Fruit fly (Drosophila melanogaster) whole organism, pupa: ENCODE results near the gene EMC6.

Experiments
- CG10348 ChIP-seq: fragments of 200-800 bp; sonication (Bioruptor generic); IDR thresholded peaks from 2 replicates; pipeline ENCODE4 v1.3.6; 2022; ENCODE audit warnings: missing biosample characterization, missing genetic modification characterization
- CG12605 ChIP-seq: fragments of 200-800 bp; sonication (Bioruptor generic); IDR thresholded peaks from 2 replicates; pipeline ENCODE4 v1.3.6; 2022; ENCODE audit warnings: missing biosample characterization, missing genetic modification characterization
- CG13204 ChIP-seq: fragments of 200-800 bp; sonication (Bioruptor generic); optimal IDR thresholded peaks from 2 replicates; lab custom pipeline; 2018; ENCODE audit warnings: missing biosample characterization, mild to moderate bottlenecking, missing genetic modification characterization, moderate library complexity
- CG14655 ChIP-seq: fragments of 200-800 bp; sonication (Bioruptor generic); optimal IDR thresholded peaks from 3 replicates; lab custom pipeline; 2017; ENCODE audit warnings: mild to moderate bottlenecking, missing biosample characterization, missing genetic modification reagents, missing genetic modification characterization
- CG15710 ChIP-seq: fragments of 200-800 bp; sonication (Bioruptor generic); optimal IDR thresholded peaks from 2 replicates; lab custom pipeline; 2018; ENCODE audit warnings: missing biosample characterization, mild to moderate bottlenecking, missing genetic modification characterization, moderate library complexity
- CG17806 ChIP-seq: fragments of 200-800 bp; sonication (Bioruptor generic); optimal IDR thresholded peaks from 2 replicates; lab custom pipeline; 2018; ENCODE audit warnings: missing biosample characterization, mild to moderate bottlenecking, missing genetic modification characterization, moderate library complexity
- CG32121 ChIP-seq: fragments of 200-800 bp; sonication (Bioruptor generic); IDR thresholded peaks from 2 replicates; pipeline ENCODE4 v1.3.6; 2022; ENCODE audit warnings: missing biosample characterization, missing genetic modification characterization
- CG34367 ChIP-seq: fragments of 200-800 bp; sonication (Bioruptor generic); optimal IDR thresholded peaks from 2 replicates; lab custom pipeline; 2018; ENCODE audit warnings: missing biosample characterization, mild to moderate bottlenecking, missing genetic modification characterization
- CG4496 ChIP-seq: fragments of 200-800 bp; sonication (Bioruptor generic); IDR thresholded peaks from 3 replicates; pipeline ENCODE4 v1.3.6; 2022; ENCODE audit warnings: missing biosample characterization, missing genetic modification characterization
- CG8159 ChIP-seq: fragments of 200-800 bp; sonication (Bioruptor generic); optimal IDR thresholded peaks from 3 replicates; lab custom pipeline; 2018; ENCODE audit warnings: missing biosample characterization, mild to moderate bottlenecking, missing genetic modification characterization, moderate library complexity
- CG8301 ChIP-seq: fragments of 200-800 bp; sonication (Bioruptor generic); optimal IDR thresholded peaks from 2 replicates; lab custom pipeline; 2018; ENCODE audit warnings: missing biosample characterization, mild to moderate bottlenecking, missing genetic modification characterization
- CG9948 ChIP-seq: fragments of 200-800 bp; sonication (Bioruptor generic); optimal IDR thresholded peaks from 2 replicates; lab custom pipeline; 2018; ENCODE audit warnings: missing biosample characterization, mild to moderate bottlenecking, missing genetic modification characterization, moderate library complexity
- D1 ChIP-seq: fragments of 200-800 bp; sonication (Bioruptor generic); optimal IDR thresholded peaks from 2 replicates; lab custom pipeline; 2018; ENCODE audit warnings: missing biosample characterization, mild to moderate bottlenecking, missing genetic modification characterization, moderate library complexity
- EcR ChIP-seq: fragments of 200-800 bp; sonication (Bioruptor generic); optimal IDR thresholded peaks from 3 replicates; lab custom pipeline; 2019; ENCODE audit warnings: missing biosample characterization, missing genetic modification characterization, mild to moderate bottlenecking, moderate library complexity, missing genetic modification reagents
- Ets98B ChIP-seq: fragments of 200-800 bp; sonication (Bioruptor generic); IDR thresholded peaks from 2 replicates; pipeline ENCODE4 v1.3.6; 2022; ENCODE audit warnings: missing biosample characterization, missing genetic modification characterization
- Pif1A ChIP-seq: fragments of 200-800 bp; sonication (Bioruptor generic); optimal IDR thresholded peaks from 3 replicates; lab custom pipeline; 2016; ENCODE audit warnings: missing biosample characterization, missing genetic modification characterization
- Pif1B ChIP-seq: fragments of 200-800 bp; sonication (Bioruptor generic); optimal IDR thresholded peaks from 3 replicates; lab custom pipeline; 2016; ENCODE audit warnings: missing biosample characterization, missing genetic modification characterization
- Snoo ChIP-seq: fragments of 200-800 bp; sonication (Bioruptor generic); optimal IDR thresholded peaks from 3 replicates; lab custom pipeline; 2017; ENCODE audit warnings: missing biosample characterization, mild to moderate bottlenecking, missing genetic modification characterization, inconsistent platforms
- fd96Ca ChIP-seq: fragments of 200-800 bp; sonication (Bioruptor generic); IDR thresholded peaks from 3 replicates; pipeline ENCODE4 v1.3.6; 2022; ENCODE audit warnings: missing biosample characterization, missing genetic modification characterization
- gl ChIP-seq: fragments of 200-800 bp; sonication (Bioruptor generic); optimal IDR thresholded peaks from 2 replicates; lab custom pipeline; 2018; ENCODE audit warnings: missing biosample characterization, mild to moderate bottlenecking, missing genetic modification characterization
- rn ChIP-seq: fragments of 200-800 bp; sonication (Bioruptor generic); IDR thresholded peaks from 2 replicates; pipeline ENCODE4 v1.3.6; 2022; ENCODE audit warnings: missing biosample characterization, missing genetic modification characterization

Gene EMC6

DNA sequence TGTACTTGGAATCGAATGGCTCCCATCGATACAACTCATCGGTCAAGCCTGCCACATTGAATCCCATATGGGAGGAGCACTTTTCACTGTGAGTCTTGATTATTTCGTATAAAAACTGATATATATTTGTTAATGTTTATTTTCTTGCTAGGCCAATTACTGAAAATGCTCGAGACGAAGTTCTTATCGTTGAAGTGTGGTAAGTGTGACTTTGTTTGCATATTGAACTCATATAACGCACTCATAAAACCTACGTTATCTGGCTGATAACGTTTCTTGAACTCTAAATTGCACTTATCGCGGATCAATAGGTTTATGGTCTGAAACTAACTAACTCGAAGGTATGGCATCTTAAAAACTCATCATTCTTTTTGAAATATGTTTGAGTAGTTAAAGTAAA is 35.6 kb upstream of the EMC6 start:
- no peak for TF ChIP-seq Pif1A (GFP tag; lab: Kevin White, UChicago)
- no peak for TF ChIP-seq CG34367
- no peak for TF ChIP-seq CG12605 (GFP tag; lab: Robert Waterston, UW)
- TF ChIP-seq CG14655 (GFP tag; lab: Kevin White, UChicago) = no peak
- no peak for TF ChIP-seq Ets98B (GFP tag; lab: Robert Waterston, UW)
- TF ChIP-seq CG9948 (tag; lab: Kevin White, UChicago) = no peak
- TF ChIP-seq CG17806 = no peak
- TF ChIP-seq CG8301 (tag; lab: Kevin White, UChicago) = no peak
- no peak for TF ChIP-seq D1
- no peak for TF ChIP-seq CG4496 (GFP tag; lab: Robert Waterston, UW)
- no peak for TF ChIP-seq CG13204 (GFP tag; lab: Kevin White, UChicago)
- no peak for TF ChIP-seq CG10348
- TF ChIP-seq EcR (GFP tag; lab: Kevin White, UChicago) = no peak
- no peak for TF ChIP-seq rn (GFP tag; lab: Robert Waterston, UW)

DNA sequence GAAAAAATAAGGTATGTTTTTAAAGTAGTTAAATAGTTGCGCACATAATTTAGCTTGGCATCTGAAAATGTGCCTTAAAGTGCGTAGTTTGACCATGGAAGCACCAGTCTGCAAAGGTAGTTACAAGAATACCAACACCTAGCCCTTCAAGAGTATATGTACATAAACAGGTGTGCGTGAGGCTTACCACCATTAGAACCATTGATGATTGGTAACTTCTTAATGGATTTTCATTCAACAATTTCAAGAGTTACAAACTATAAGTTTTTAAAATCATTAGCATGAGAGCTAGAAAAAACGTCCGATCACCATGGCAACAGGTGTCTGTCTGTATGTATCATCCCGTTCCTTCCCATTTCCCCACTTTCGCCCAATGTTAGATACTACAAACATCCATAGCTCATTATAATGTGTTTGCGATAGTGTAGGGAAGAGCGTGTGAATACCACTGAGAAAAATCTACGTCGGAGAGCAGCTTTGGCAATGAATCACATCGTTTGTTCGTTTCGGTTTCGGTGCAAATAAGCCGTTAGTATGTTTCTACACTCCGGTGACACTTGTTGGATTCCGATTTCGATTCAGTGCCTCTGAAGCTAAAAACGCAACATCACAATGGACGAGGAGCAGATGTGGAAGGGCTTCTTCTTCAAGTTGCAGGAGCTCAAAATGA is 31.8 kb upstream of the EMC6 start:
- TF ChIP-seq Pif1B = no peak
- TF ChIP-seq CG14655 (GFP tag; lab: Kevin White, UChicago) = no peak
- no peak for TF ChIP-seq CG32121
- TF ChIP-seq CG34367 = no peak
- no peak for TF ChIP-seq CG15710
- TF ChIP-seq fd96Ca (GFP tag; lab: Robert Waterston, UW) = no peak
- TF ChIP-seq CG9948 (tag; lab: Kevin White, UChicago) = no peak
- no peak for TF ChIP-seq EcR (GFP tag; lab: Kevin White, UChicago)
- no peak for TF ChIP-seq CG13204 (GFP tag; lab: Kevin White, UChicago)
- TF ChIP-seq Snoo (tag; lab: Kevin White, UChicago) = no peak
- no peak for TF ChIP-seq Pif1A (GFP tag; lab: Kevin White, UChicago)
- TF ChIP-seq CG12605 (GFP tag; lab: Robert Waterston, UW) = no peak
- TF ChIP-seq gl = no peak
- TF ChIP-seq, all 21 proteins: peak for 0

dm6 chr3R:25056016-25056415 is 31.2 kb upstream of the EMC6 start, which contains the start of the genes CG31111 and stac:
TSS of gene CG31111 (minus strand) at chr3R:25056177.
TSS of gene stac (plus strand) at chr3R:25056286.
- TF ChIP-seq CG34367 (no peak), CG9948 (tag; lab: Kevin White, UChicago) (no peak), CG8159 (tag; lab: Kevin White, UChicago) (no peak), gl (no peak), CG12605 (GFP tag; lab: Robert Waterston, UW) (no peak), Pif1B (no peak), CG32121 (no peak), EcR (GFP tag; lab: Kevin White, UChicago) (no peak), Ets98B (GFP tag; lab: Robert Waterston, UW) (no peak), Snoo (tag; lab: Kevin White, UChicago) (no peak), fd96Ca (GFP tag; lab: Robert Waterston, UW) (no peak), CG10348 (no peak), CG15710 (no peak), CG4496 (GFP tag; lab: Robert Waterston, UW) (no peak), CG17806 (no peak)

- TF ChIP-seq Ets98B (GFP tag; lab: Robert Waterston, UW) = peak; percentile 36; the same call in 1 of the 2 replicates
- no peak for TF ChIP-seq CG8159 (tag; lab: Kevin White, UChicago)
These were observed 29.8 kb upstream of the EMC6 start, which contains the start of gene CG31109 for dm6 chr3R:25054451-25055188. TSS of gene CG31109 (minus strand) at chr3R:25054653.

DNA sequence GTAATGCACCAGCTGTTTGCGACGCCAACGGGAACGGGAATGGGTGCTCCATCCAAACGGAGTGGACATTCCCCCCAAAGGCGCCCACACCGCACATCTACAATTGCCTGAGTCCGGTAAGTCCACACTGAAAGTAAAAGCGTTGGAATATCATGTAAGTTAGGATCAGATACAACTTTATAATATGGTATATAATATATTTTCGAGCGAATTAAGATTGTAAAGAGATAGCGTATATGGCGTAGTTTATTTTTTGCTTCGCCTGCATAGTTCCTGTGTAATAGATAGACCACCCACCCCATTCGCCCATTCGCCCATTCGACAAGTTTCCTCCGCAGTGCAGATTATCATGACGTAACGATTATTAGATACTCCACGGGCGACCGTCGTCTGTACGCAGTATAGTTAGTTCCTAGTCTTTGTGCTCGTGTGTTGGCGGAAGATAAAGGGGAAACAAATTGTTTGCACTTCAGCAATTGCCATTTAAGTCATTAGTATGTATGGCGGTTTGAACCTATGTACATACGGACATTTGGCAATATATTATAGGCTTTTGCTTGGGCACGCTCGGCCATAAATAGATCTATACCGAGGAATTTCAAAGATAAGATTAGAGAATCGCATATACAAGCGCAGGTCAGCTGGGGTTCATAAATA is 26.8 kb upstream of the EMC6 start:
- TF ChIP-seq Snoo (tag; lab: Kevin White, UChicago) (no peak), Ets98B (GFP tag; lab: Robert Waterston, UW) (peak; percentile 80), CG13204 (GFP tag; lab: Kevin White, UChicago) (no peak), D1 (no peak), CG10348 (no peak), CG14655 (GFP tag; lab: Kevin White, UChicago) (no peak), CG8301 (tag; lab: Kevin White, UChicago) (peak; percentile 56), CG8159 (tag; lab: Kevin White, UChicago) (no peak), CG4496 (GFP tag; lab: Robert Waterston, UW) (peak; percentile 72; the same call in 2 of the 3 replicates), CG15710 (no peak), EcR (GFP tag; lab: Kevin White, UChicago) (no peak), CG34367 (no peak), fd96Ca (GFP tag; lab: Robert Waterston, UW) (no peak), Pif1A (GFP tag; lab: Kevin White, UChicago) (no peak), CG32121 (peak; percentile 73), Pif1B (peak; percentile 27)
- TF ChIP-seq, all 21 proteins: peak for 5
